Fruit fly (Drosophila melanogaster) whole organism, embryonic: ENCODE data around the gene CG9497.

ENCODE experiments used
- Ada2b ChIP-seq: fragments of 200-800 bp; sonication (Bioruptor generic); IDR thresholded peaks from 2 replicates; pipeline ENCODE4 v1.3.6; 2022; ENCODE audit warnings: missing biosample characterization, missing genetic modification characterization
- Awh ChIP-seq: fragments of 200-800 bp; sonication (Bioruptor generic); IDR thresholded peaks from 2 replicates; pipeline ENCODE4, ENCODE4 v1.3.6; 2022; ENCODE audit warnings: missing biosample characterization, missing genetic modification characterization
- CG10959 ChIP-seq: fragments of 200-800 bp; sonication (Bioruptor generic); IDR thresholded peaks from 2 replicates; pipeline ENCODE4 v1.3.6; 2022; ENCODE audit warnings: missing biosample characterization, missing genetic modification characterization
- CG11560 ChIP-seq: fragments of 200-800 bp; sonication (Bioruptor generic); IDR thresholded peaks from 3 replicates; pipeline ENCODE4 v1.3.6; 2022; ENCODE audit warnings: missing biosample characterization, missing genetic modification characterization
- CG12391 ChIP-seq: fragments of 200-800 bp; sonication (Bioruptor generic); optimal IDR thresholded peaks from 3 replicates; lab custom pipeline; 2018; ENCODE audit warnings: missing biosample characterization, mild to moderate bottlenecking, missing genetic modification characterization, moderate library complexity
- CG12769 ChIP-seq: fragments of 200-800 bp; sonication (Bioruptor generic); optimal IDR thresholded peaks from 2 replicates; lab custom pipeline; 2019; ENCODE audit warnings: missing biosample characterization, mild to moderate bottlenecking, missing genetic modification characterization, moderate library complexity
- CG14441 ChIP-seq: fragments of 200-800 bp; sonication (Bioruptor generic); IDR thresholded peaks from 2 replicates; pipeline ENCODE4 v1.3.6; 2022; ENCODE audit warnings: missing biosample characterization, missing genetic modification characterization
- CG15514 ChIP-seq: fragments of 200-800 bp; sonication (Bioruptor generic); optimal IDR thresholded peaks from 3 replicates; lab custom pipeline; 2017; ENCODE audit warnings: missing biosample characterization, missing genetic modification characterization, mild to moderate bottlenecking, moderate library complexity, missing genetic modification reagents
- CG16863 ChIP-seq: fragments of 200-800 bp; sonication (Bioruptor generic); optimal IDR thresholded peaks from 3 replicates; lab custom pipeline; 2016; ENCODE audit warnings: missing biosample characterization, missing genetic modification characterization
- CG18262 ChIP-seq: fragments of 200-800 bp; optimal IDR thresholded peaks from 3 replicates; lab custom pipeline; 2019; ENCODE audit warnings: missing biosample characterization, mild to moderate bottlenecking, missing genetic modification characterization, moderate library complexity
- CG18764 ChIP-seq: fragments of 200-800 bp; sonication (Bioruptor generic); optimal IDR thresholded peaks from 3 replicates; lab custom pipeline; 2016; ENCODE audit warnings: missing biosample characterization, missing genetic modification characterization
- CG2129 ChIP-seq: fragments of 200-800 bp; sonication (Bioruptor generic); IDR thresholded peaks from 2 replicates; pipeline ENCODE4 v1.3.6; 2022; ENCODE audit warnings: missing biosample characterization, missing genetic modification characterization; ENCODE audit not compliant: partially characterized antibody
- CG34422 ChIP-seq: fragments of 200-800 bp; sonication (Bioruptor generic); IDR thresholded peaks from 3 replicates; pipeline ENCODE4 v1.3.6; 2022; ENCODE audit warnings: missing biosample characterization, missing genetic modification characterization
- CG6765 ChIP-seq: fragments of 200-800 bp; sonication (Bioruptor generic); optimal IDR thresholded peaks from 3 replicates; lab custom pipeline; 2017; ENCODE audit warnings: missing biosample characterization, mild to moderate bottlenecking, missing genetic modification characterization
- CG7271 ChIP-seq: fragments of 200-800 bp; sonication (Bioruptor generic); optimal IDR thresholded peaks from 2 replicates; lab custom pipeline; 2018; ENCODE audit warnings: missing biosample characterization, mild to moderate bottlenecking, missing genetic modification characterization, moderate library complexity
- CG9727 ChIP-seq: fragments of 200-800 bp; sonication (Bioruptor generic); optimal IDR thresholded peaks from 3 replicates; lab custom pipeline; 2017; ENCODE audit warnings: missing biosample characterization, mild to moderate bottlenecking, missing genetic modification characterization
- CG9932 ChIP-seq: fragments of 200-800 bp; sonication (Bioruptor generic); IDR thresholded peaks from 2 replicates; pipeline ENCODE4 v1.3.6; 2022; ENCODE audit warnings: missing biosample characterization, missing genetic modification characterization
- Camta ChIP-seq: fragments of 200-800 bp; sonication (Bioruptor generic); optimal IDR thresholded peaks from 2 replicates; lab custom pipeline; 2016; ENCODE audit warnings: missing biosample characterization, missing genetic modification characterization
- CkIIα-i1 ChIP-seq: fragments of 200-800 bp; sonication (Bioruptor generic); IDR thresholded peaks from 2 replicates; pipeline ENCODE4 v1.3.6; 2022; ENCODE audit warnings: missing biosample characterization, missing genetic modification characterization
- CrebB ChIP-seq: fragments of 200-800 bp; sonication (Bioruptor generic); optimal IDR thresholded peaks from 3 replicates; lab custom pipeline; 2018; ENCODE audit warnings: missing biosample characterization, mild to moderate bottlenecking, missing genetic modification characterization
- Doc3 ChIP-seq: fragments of 200-800 bp; sonication (Bioruptor generic); IDR thresholded peaks from 3 replicates; pipeline ENCODE4 v1.3.6; 2022; ENCODE audit warnings: missing biosample characterization, missing genetic modification characterization; ENCODE audit not compliant: partially characterized antibody
- Dp ChIP-seq: fragments of 200-800 bp; sonication (Bioruptor generic); optimal IDR thresholded peaks from 2 replicates; lab custom pipeline; 2018; ENCODE audit warnings: missing biosample characterization, mild to moderate bottlenecking, missing genetic modification characterization, moderate library complexity
- Drgx ChIP-seq: fragments of 200-800 bp; sonication (Bioruptor generic); IDR thresholded peaks from 2 replicates; pipeline ENCODE4 v1.3.6; 2022; ENCODE audit warnings: missing biosample characterization, missing genetic modification characterization
- Fer1 ChIP-seq: fragments of 200-800 bp; sonication (Bioruptor generic); optimal IDR thresholded peaks from 2 replicates; lab custom pipeline; 2017; ENCODE audit warnings: missing biosample characterization, mild to moderate bottlenecking, missing genetic modification characterization
- Fer2 ChIP-seq: fragments of 200-800 bp; sonication (Bioruptor generic); optimal IDR thresholded peaks from 2 replicates; lab custom pipeline; 2018; ENCODE audit warnings: missing biosample characterization, mild to moderate bottlenecking, missing genetic modification characterization, moderate library complexity
- Gsc ChIP-seq: fragments of 200-800 bp; sonication (Bioruptor generic); IDR thresholded peaks from 2 replicates; pipeline ENCODE4 v1.3.6; 2022; ENCODE audit warnings: missing biosample characterization, missing genetic modification characterization
- Kr ChIP-seq: fragments of 200-800 bp; sonication (Bioruptor generic); optimal IDR thresholded peaks from 2 replicates; lab custom pipeline; 2017; ENCODE audit warnings: missing biosample characterization, mild to moderate bottlenecking, missing genetic modification characterization
- Lhr ChIP-seq: fragments of 200-800 bp; sonication (Bioruptor generic); optimal IDR thresholded peaks from 3 replicates; lab custom pipeline; 2017; ENCODE audit warnings: mild to moderate bottlenecking, missing biosample characterization, missing genetic modification reagents, missing genetic modification characterization
- Oli ChIP-seq: fragments of 200-800 bp; sonication (Bioruptor generic); optimal IDR thresholded peaks from 2 replicates; lab custom pipeline; 2018; ENCODE audit warnings: missing biosample characterization, mild to moderate bottlenecking, missing genetic modification characterization, moderate library complexity
- Rfx ChIP-seq: fragments of 200-800 bp; sonication (Bioruptor generic); IDR thresholded peaks from 2 replicates; pipeline ENCODE4 v1.3.6; 2022; ENCODE audit warnings: missing biosample characterization, missing genetic modification characterization
- Sin3A ChIP-seq: fragments of >200 bp; optimal IDR thresholded peaks from 2 replicates; lab custom pipeline; 2018
- Six4 ChIP-seq: fragments of 200-800 bp; sonication (Bioruptor generic); optimal IDR thresholded peaks from 2 replicates; lab custom pipeline; 2016; ENCODE audit warnings: missing biosample characterization, missing genetic modification characterization
- dan ChIP-seq: fragments of 200-800 bp; sonication (Bioruptor generic); IDR thresholded peaks from 2 replicates; pipeline ENCODE4 v1.3.6; 2022; ENCODE audit warnings: missing biosample characterization, missing genetic modification characterization
- ems ChIP-seq: fragments of 200-800 bp; sonication (Bioruptor generic); optimal IDR thresholded peaks from 3 replicates; lab custom pipeline; 2016; ENCODE audit warnings: missing biosample characterization, missing genetic modification characterization
- gfzf ChIP-seq: fragments of 200-800 bp; sonication (Bioruptor generic); optimal IDR thresholded peaks from 2 replicates; lab custom pipeline; 2016; ENCODE audit warnings: missing biosample characterization, mild to moderate bottlenecking, missing genetic modification characterization, moderate library complexity
- grau ChIP-seq: fragments of 200-800 bp; optimal IDR thresholded peaks from 3 replicates; lab custom pipeline; 2019; ENCODE audit warnings: missing biosample characterization, mild to moderate bottlenecking, missing genetic modification characterization, moderate library complexity
- gro ChIP-seq: fragments of 200-800 bp; sonication (Bioruptor generic); optimal IDR thresholded peaks from 2 replicates; lab custom pipeline; 2016; ENCODE audit warnings: missing biosample characterization, missing genetic modification characterization
- ham ChIP-seq: fragments of 200-800 bp; sonication (Bioruptor generic); IDR thresholded peaks from 2 replicates; pipeline ENCODE4 v1.3.6; 2022; ENCODE audit warnings: missing biosample characterization, missing genetic modification characterization
- hbn ChIP-seq: fragments of 200-800 bp; sonication (Bioruptor generic); IDR thresholded peaks from 2 replicates; pipeline ENCODE4 v1.3.6; 2022; ENCODE audit warnings: missing biosample characterization, missing genetic modification characterization; ENCODE audit not compliant: partially characterized antibody
- lab ChIP-seq: fragments of 200-800 bp; sonication (Bioruptor generic); optimal IDR thresholded peaks from 3 replicates; lab custom pipeline; 2017; ENCODE audit warnings: missing biosample characterization, missing genetic modification characterization, mild to moderate bottlenecking, moderate library complexity, missing genetic modification reagents
- lov ChIP-seq, 2 experiments: fragments of 200-800 bp in 1 of 2; fragments of >200 bp in 1 of 2; sonication (Bioruptor generic) in 1 of 2; IDR thresholded peaks in 1 of 2; optimal IDR thresholded peaks in 1 of 2; 2 replicates in 1 of 2; 3 replicates in 1 of 2; pipeline versions ENCODE4 v1.3.6 to Lab custom; 2017 to 2022; ENCODE audit warnings: missing biosample characterization in 1 of 2, missing genetic modification characterization in 1 of 2
- oc ChIP-seq: fragments of 200-800 bp; sonication (Bioruptor generic); optimal IDR thresholded peaks from 2 replicates; lab custom pipeline; 2018; ENCODE audit warnings: missing biosample characterization, mild to moderate bottlenecking, missing genetic modification characterization, moderate library complexity
- odd ChIP-seq: fragments of 200-800 bp; sonication (Bioruptor generic); optimal IDR thresholded peaks from 2 replicates; lab custom pipeline; 2017; ENCODE audit warnings: missing biosample characterization, mild to moderate bottlenecking, missing genetic modification characterization
- pum ChIP-seq: fragments of 200-800 bp; sonication (Bioruptor generic); optimal IDR thresholded peaks from 2 replicates; lab custom pipeline; 2016; ENCODE audit warnings: missing biosample characterization, missing genetic modification characterization
- pzg ChIP-seq: fragments of 200-800 bp; sonication (Bioruptor generic); optimal IDR thresholded peaks from 3 replicates; lab custom pipeline; 2018; ENCODE audit warnings: missing biosample characterization, mild to moderate bottlenecking, missing genetic modification characterization, moderate library complexity
- ranshi ChIP-seq: fragments of 200-800 bp; sonication (Bioruptor generic); IDR thresholded peaks from 2 replicates; pipeline ENCODE4 v1.3.6; 2022; ENCODE audit warnings: missing biosample characterization, missing genetic modification characterization
- tio ChIP-seq: fragments of 200-800 bp; sonication (Bioruptor generic); optimal IDR thresholded peaks from 2 replicates; lab custom pipeline; 2017; ENCODE audit warnings: missing biosample characterization, missing genetic modification characterization, inconsistent platforms
- twi ChIP-seq: fragments of 200-800 bp; optimal IDR thresholded peaks from 2 replicates; lab custom pipeline; 2019; ENCODE audit warnings: missing biosample characterization, mild to moderate bottlenecking, missing genetic modification characterization, moderate library complexity
- z ChIP-seq: fragments of 200-800 bp; sonication (Bioruptor generic); IDR thresholded peaks from 3 replicates; pipeline ENCODE4 v1.3.6; 2022; ENCODE audit warnings: missing biosample characterization, missing genetic modification characterization
- zen2 ChIP-seq: fragments of 200-800 bp; sonication (Bioruptor generic); IDR thresholded peaks from 3 replicates; pipeline ENCODE4 v1.3.6; 2022; ENCODE audit warnings: missing biosample characterization, missing genetic modification characterization; ENCODE audit not compliant: partially characterized antibody

The CG9497 gene

DNA sequence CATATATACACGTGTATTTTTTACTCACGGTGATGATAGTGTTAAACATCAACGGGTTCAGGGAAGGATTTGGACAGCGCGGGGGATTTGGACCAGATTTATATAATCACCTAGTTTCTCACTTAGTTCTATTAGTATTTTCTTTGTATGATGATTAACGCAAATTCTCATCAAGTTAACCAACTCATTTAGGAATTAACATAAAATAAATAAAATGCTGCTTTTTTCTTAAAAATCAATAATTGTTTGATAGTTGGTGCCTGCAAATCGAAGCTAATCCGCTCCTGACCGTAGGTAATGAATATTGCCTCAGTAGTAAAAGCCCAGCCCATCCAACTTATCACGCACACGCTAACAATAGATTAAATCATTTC lies 3.6 kb upstream of the CG9497 start (continued):
- TF ChIP-seq CG2129 (GFP tag; lab: Robert Waterston, UW) (no peak), pzg (GFP tag; lab: Kevin White, UChicago) (no peak), Camta (peak; percentile 64), Doc3 (GFP tag; lab: Robert Waterston, UW) (no peak), odd (peak; percentile 51), Kr (no peak), CG9932 (GFP tag; lab: Robert Waterston, UW) (peak; percentile 95), Fer1 (GFP tag; lab: Kevin White, UChicago) (peak; percentile 87), CrebB (peak; percentile 73), CG18262 (tag; lab: Kevin White, UChicago) (peak; percentile 74), CG16863 (peak; percentile 71), Rfx (GFP tag; lab: Robert Waterston, UW) (peak; percentile 94), CG15514 (GFP tag; lab: Kevin White, UChicago) (peak; percentile 73), dan (GFP tag; lab: Robert Waterston, UW) (no peak), lov (optimal IDR thresholded peaks at IDR 0.05; lab: Kevin White, UChicago) (no peak), lov (GFP tag; IDR thresholded peaks at IDR 0.05; lab: Robert Waterston, UW) (no peak), tio (GFP tag; lab: Kevin White, UChicago) (peak; percentile 76), Drgx (GFP tag; lab: Robert Waterston, UW) (no peak), lab (GFP tag; lab: Kevin White, UChicago) (peak; percentile 93), zen2 (GFP tag; lab: Robert Waterston, UW) (no peak), Fer2 (tag; lab: Kevin White, UChicago) (peak; percentile 83), gro (GFP tag; lab: Kevin White, UChicago) (peak; percentile 83), Awh (GFP tag; lab: Robert Waterston, UW) (no peak), CG11560 (tag; lab: Robert Waterston, UW) (peak; percentile 82), CG7271 (tag; lab: Kevin White, UChicago) (no peak), CG9727 (peak; percentile 72), CG34422 (GFP tag; lab: Robert Waterston, UW) (peak; percentile 87), twi (tag; lab: Kevin White, UChicago) (peak; percentile 63), Six4 (GFP tag; lab: Kevin White, UChicago) (peak; percentile 53), Sin3A (lab: Kevin White, UChicago) (no peak), Dp (GFP tag; lab: Kevin White, UChicago) (no peak), ham (GFP tag; lab: Robert Waterston, UW) (peak; percentile 51; the same call in 1 of the 2 replicates), CG6765 (peak; percentile 59), ems (GFP tag; lab: Kevin White, UChicago) (peak; percentile 89), hbn (no peak), pum (peak; percentile 83), oc (peak; percentile 30), CkIIα-i1 (GFP tag; lab: Robert Waterston, UW) (no peak), CG18764 (GFP tag; lab: Kevin White, UChicago) (peak; percentile 50), ranshi (GFP tag; lab: Robert Waterston, UW) (peak; percentile 90), Oli (tag; lab: Kevin White, UChicago) (peak; percentile 84), Lhr (peak; percentile 18), gfzf (GFP tag; lab: Kevin White, UChicago) (no peak), CG10959 (peak; percentile 44; the same call in 1 of the 2 replicates), z (GFP tag; lab: Robert Waterston, UW) (no peak), Gsc (peak; percentile 63), Ada2b (peak; percentile 83), CG12391 (tag; lab: Kevin White, UChicago) (peak; percentile 80), grau (tag; lab: Kevin White, UChicago) (peak; percentile 90), CG12769 (tag; lab: Kevin White, UChicago) (peak; percentile 85), CG14441 (peak; percentile 88)
